Worm (Caenorhabditis elegans): ENCODE measurements around the gene F26F2.1.

F26F2.1 gene

ce11 chrV:20597076-20597475 is 35.4 kb upstream of the F26F2.1 start, which contains the start of gene F46B3.1:
Gene F46B3.1, minus strand, starts transcription at chrV:20597176.
- TF ChIP-seq pha-4 (tag; optimal IDR thresholded peaks at IDR 0.05) = no peak
- no peak for TF ChIP-seq lin-11 (tag; optimal IDR thresholded peaks at IDR 0.05)
- no peak for TF ChIP-seq unc-55 (GFP tag; optimal IDR thresholded peaks at IDR 0.05)
- TF ChIP-seq ceh-45 (GFP tag; IDR thresholded peaks at IDR 0.05) = no peak
- no peak for TF ChIP-seq ztf-16 (tag; optimal IDR thresholded peaks at IDR 0.05)
- no peak for TF ChIP-seq dmd-4 (tag; optimal IDR thresholded peaks at IDR 0.05; ENCODE audit: borderline replicate concordance)
- TF ChIP-seq madf-2 (tag; optimal IDR thresholded peaks at IDR 0.05) = no peak
- no peak for TF ChIP-seq dve-1 (tag; optimal IDR thresholded peaks at IDR 0.05)
- TF ChIP-seq ceh-14 (tag; optimal IDR thresholded peaks at IDR 0.05) = no peak
- TF ChIP-seq zip-5 (tag; optimal IDR thresholded peaks at IDR 0.05) = no peak
- no peak for TF ChIP-seq lim-6 (tag; optimal IDR thresholded peaks at IDR 0.05)
- no peak for TF ChIP-seq tbx-2 (tag; optimal IDR thresholded peaks at IDR 0.05)
- no peak for TF ChIP-seq unc-42 (tag; optimal IDR thresholded peaks at IDR 0.05)
- no peak for TF ChIP-seq pax-1 (tag; optimal IDR thresholded peaks at IDR 0.05)
- TF ChIP-seq sox-4 (tag; optimal IDR thresholded peaks at IDR 0.05) = no peak
- no peak for TF ChIP-seq che-1 (tag; optimal IDR thresholded peaks at IDR 0.05)
- TF ChIP-seq rnt-1 (tag; optimal IDR thresholded peaks at IDR 0.05) = no peak
- no peak for TF ChIP-seq hlh-6 (tag; optimal IDR thresholded peaks at IDR 0.05)
- TF ChIP-seq npax-4 (tag; optimal IDR thresholded peaks at IDR 0.05) = no peak
- no peak for TF ChIP-seq ets-4 (tag; optimal IDR thresholded peaks at IDR 0.05)

- TF ChIP-seq unc-42 (tag; optimal IDR thresholded peaks at IDR 0.05) = no peak
- no peak for TF ChIP-seq hlh-8 (tag; optimal IDR thresholded peaks at IDR 0.05)
- TF ChIP-seq fkh-6 (tag; optimal IDR thresholded peaks at IDR 0.05) = no peak
Measured at ce11 chrV:20595653-20596052, 34.0 kb upstream of the F26F2.1 start, which contains the start of gene F26F2.11. Gene F26F2.11, minus strand, starts transcription at chrV:20595753.

- TF ChIP-seq ceh-14 (tag; optimal IDR thresholded peaks at IDR 0.05) (no peak), C38D4.7 (GFP tag; optimal IDR thresholded peaks at IDR 0.05) (no peak), ets-4 (tag; optimal IDR thresholded peaks at IDR 0.05) (no peak), ref-2 (tag; optimal IDR thresholded peaks at IDR 0.05) (no peak), Y22D7AL.16 (tag; optimal IDR thresholded peaks at IDR 0.05) (no peak), T23F11.4 (GFP tag; optimal IDR thresholded peaks at IDR 0.05) (no peak), tbx-2 (tag; optimal IDR thresholded peaks at IDR 0.05) (no peak), elt-4 (tag; optimal IDR thresholded peaks at IDR 0.05) (no peak), ceh-24 (tag; optimal IDR thresholded peaks at IDR 0.05) (no peak)
Measured at ce11 chrV:20594746-20595145, 33.1 kb upstream of the F26F2.1 start, which contains the start of gene F26F2.10. Gene F26F2.10, minus strand, starts transcription at chrV:20594846.

- no peak for TF ChIP-seq T23F11.4 (GFP tag; optimal IDR thresholded peaks at IDR 0.05)
- TF ChIP-seq pax-1 (tag; optimal IDR thresholded peaks at IDR 0.05) = no peak
- no peak for TF ChIP-seq unc-3 (GFP tag; conservative IDR thresholded peaks at IDR 0.05)
- TF ChIP-seq unc-3 (tag; optimal IDR thresholded peaks at IDR 0.05) = peak; percentile 41
- TF ChIP-seq hlh-13 (GFP tag; optimal IDR thresholded peaks at IDR 0.05) = no peak
- TF ChIP-seq fkh-10 (GFP tag; optimal IDR thresholded peaks at IDR 0.05) = no peak
- TF ChIP-seq ceh-31 (tag; optimal IDR thresholded peaks at IDR 0.05) = peak; percentile 31
- TF ChIP-seq pag-3 (tag; optimal IDR thresholded peaks at IDR 0.05; ENCODE audit: borderline replicate concordance) = no peak
- TF ChIP-seq fax-1 (tag; optimal IDR thresholded peaks at IDR 0.05) = no peak
- TF ChIP-seq elt-2 (tag; optimal IDR thresholded peaks at IDR 0.05) = peak; percentile 55
- peak; percentile 76 for TF ChIP-seq hlh-30 (tag; optimal IDR thresholded peaks at IDR 0.05; ENCODE audit: insufficient read depth)
- TF ChIP-seq tbx-7 (tag; optimal IDR thresholded peaks at IDR 0.05) = no peak
- TF ChIP-seq unc-86 (tag; optimal IDR thresholded peaks at IDR 0.05) = peak; percentile 51
- peak; percentile 52 for TF ChIP-seq unc-42 (tag; optimal IDR thresholded peaks at IDR 0.05)
- no peak for TF ChIP-seq che-1 (tag; optimal IDR thresholded peaks at IDR 0.05)
- TF ChIP-seq ceh-48 (tag; optimal IDR thresholded peaks at IDR 0.05) = peak; percentile 34
- TF ChIP-seq ttx-3 (tag; optimal IDR thresholded peaks at IDR 0.05) = peak; percentile 38
- peak; percentile 36 for TF ChIP-seq nfya-1 (tag; optimal IDR thresholded peaks at IDR 0.05)
- TF ChIP-seq pha-2 (tag; optimal IDR thresholded peaks at IDR 0.05) = peak; percentile 64
- TF ChIP-seq ama-1 (optimal IDR thresholded peaks at IDR 0.05) = no peak
- TF ChIP-seq gmeb-2 (tag; optimal IDR thresholded peaks at IDR 0.05) = peak; percentile 20
- no peak for TF ChIP-seq ceh-2 (tag; optimal IDR thresholded peaks at IDR 0.05)
- peak; percentile 60 for TF ChIP-seq ceh-14 (tag; optimal IDR thresholded peaks at IDR 0.05)
- no peak for TF ChIP-seq ceh-22 (tag; optimal IDR thresholded peaks at IDR 0.05)
- no peak for TF ChIP-seq eyg-1 (tag; optimal IDR thresholded peaks at IDR 0.05)
- no peak for TF ChIP-seq ahr-1 (tag; optimal IDR thresholded peaks at IDR 0.05)
Measured at ce11 chrV:20580511-20581040, 18.9 kb upstream of the F26F2.1 start, which contains the start of gene F26F2.7. Gene F26F2.7, plus strand, starts transcription at chrV:20580990.
